Worm (Caenorhabditis elegans): Measurements from ENCODE around the gene Y27F2A.8.
"Not testable (repeated sequence)": the region's sequence is repeated elsewhere in the genome, so short reads cannot be mapped to it uniquely, and the experiment has no call there.

- not testable (repeated sequence) for TF ChIP-seq ama-1 (optimal IDR thresholded peaks at IDR 0.05); scrt-1 (GFP tag; IDR thresholded peaks at IDR 0.05); ets-7 (tag; optimal IDR thresholded peaks at IDR 0.05); hnd-1 (tag; optimal IDR thresholded peaks at IDR 0.05); hmbx-1 (tag; optimal IDR thresholded peaks at IDR 0.05); pes-1 (GFP tag; IDR thresholded peaks at IDR 0.05); ceh-36 (tag; optimal IDR thresholded peaks at IDR 0.05); tbx-11 (GFP tag; IDR thresholded peaks at IDR 0.05); tra-4 (tag; optimal IDR thresholded peaks at IDR 0.05)
Observed at ce11 chrII:3142855-3143254, 40.7 kb upstream of the Y27F2A.8 start, which contains the start of gene sri-42.

All from whole organism, early embryonic.